Fruit fly (Drosophila melanogaster) whole organism, embryonic: ENCODE measurements around the gene bab1.

Experiments
- ATbp ChIP-seq: fragments of 200-800 bp; sonication (Bioruptor generic); optimal IDR thresholded peaks from 2 replicates; lab custom pipeline; 2017; ENCODE audit warnings: missing biosample characterization, mild to moderate bottlenecking, missing genetic modification characterization, missing genetic modification reagents
- Awh ChIP-seq: fragments of 200-800 bp; sonication (Bioruptor generic); IDR thresholded peaks from 2 replicates; pipeline ENCODE4, ENCODE4 v1.3.6; 2022; ENCODE audit warnings: missing biosample characterization, missing genetic modification characterization
- CG10321 ChIP-seq: fragments of 200-800 bp; sonication (Bioruptor generic); IDR thresholded peaks from 2 replicates; pipeline ENCODE4 v1.3.6; 2022; ENCODE audit warnings: missing biosample characterization, missing genetic modification characterization
- CG10543 ChIP-seq: fragments of 200-800 bp; sonication (Bioruptor generic); optimal IDR thresholded peaks from 3 replicates; lab custom pipeline; 2017; ENCODE audit warnings: missing biosample characterization, mild to moderate bottlenecking, missing genetic modification characterization, moderate library complexity
- CG12769 ChIP-seq: fragments of 200-800 bp; sonication (Bioruptor generic); optimal IDR thresholded peaks from 2 replicates; lab custom pipeline; 2019; ENCODE audit warnings: missing biosample characterization, mild to moderate bottlenecking, missing genetic modification characterization, moderate library complexity
- CG14014 ChIP-seq: fragments of 200-800 bp; sonication (Bioruptor generic); IDR thresholded peaks from 2 replicates; pipeline ENCODE4 v1.3.6; 2022; ENCODE audit warnings: missing biosample characterization, missing genetic modification characterization
- CG16863 ChIP-seq: fragments of 200-800 bp; sonication (Bioruptor generic); optimal IDR thresholded peaks from 3 replicates; lab custom pipeline; 2016; ENCODE audit warnings: missing biosample characterization, missing genetic modification characterization
- CG17385 ChIP-seq: fragments of 200-800 bp; sonication (Bioruptor generic); optimal IDR thresholded peaks from 3 replicates; lab custom pipeline; 2018; ENCODE audit warnings: missing biosample characterization, mild to moderate bottlenecking, missing genetic modification characterization
- CG18599 ChIP-seq: fragments of 200-800 bp; sonication (Bioruptor generic); optimal IDR thresholded peaks from 3 replicates; lab custom pipeline; 2017; ENCODE audit warnings: missing biosample characterization, missing genetic modification characterization, mild to moderate bottlenecking, moderate library complexity, missing genetic modification reagents
- CG2712 ChIP-seq: fragments of 200-800 bp; optimal IDR thresholded peaks from 3 replicates; lab custom pipeline; 2019; ENCODE audit warnings: missing biosample characterization, mild to moderate bottlenecking, missing genetic modification characterization, moderate library complexity
- CG31224 ChIP-seq: fragments of 200-800 bp; sonication (Bioruptor generic); IDR thresholded peaks from 2 replicates; pipeline ENCODE4 v1.3.6; 2022; ENCODE audit warnings: missing biosample characterization, missing genetic modification characterization
- CG3847 ChIP-seq: fragments of 200-800 bp; sonication (Bioruptor generic); IDR thresholded peaks from 2 replicates; pipeline ENCODE4 v1.3.6; 2022; ENCODE audit warnings: missing biosample characterization, missing genetic modification characterization
- CG6254 ChIP-seq: fragments of 200-800 bp; sonication (Bioruptor generic); optimal IDR thresholded peaks from 3 replicates; lab custom pipeline; 2017; ENCODE audit warnings: mild to moderate bottlenecking, missing biosample characterization, missing genetic modification reagents, missing genetic modification characterization
- CG6654 ChIP-seq: fragments of 200-800 bp; sonication (Bioruptor generic); optimal IDR thresholded peaks from 2 replicates; lab custom pipeline; 2017; ENCODE audit warnings: missing biosample characterization, mild to moderate bottlenecking, missing genetic modification characterization
- CG7556 ChIP-seq: fragments of 200-800 bp; sonication (Bioruptor generic); optimal IDR thresholded peaks from 2 replicates; lab custom pipeline; 2017; ENCODE audit warnings: missing biosample characterization, mild to moderate bottlenecking, missing genetic modification characterization
- CG8478 ChIP-seq: fragments of >200 bp; optimal IDR thresholded peaks from 2 replicates; lab custom pipeline; 2018
- Dp ChIP-seq: fragments of 200-800 bp; sonication (Bioruptor generic); optimal IDR thresholded peaks from 2 replicates; lab custom pipeline; 2018; ENCODE audit warnings: missing biosample characterization, mild to moderate bottlenecking, missing genetic modification characterization, moderate library complexity
- E2f1 ChIP-seq: fragments of 200-800 bp; sonication (Bioruptor generic); IDR thresholded peaks from 2 replicates; pipeline ENCODE4 v1.3.6; 2022; ENCODE audit warnings: missing biosample characterization, missing genetic modification characterization
- E2f2 ChIP-seq: fragments of 200-800 bp; sonication (Bioruptor generic); IDR thresholded peaks from 2 replicates; pipeline ENCODE4 v1.3.6; 2022; ENCODE audit warnings: missing biosample characterization, missing genetic modification characterization
- Hr78 ChIP-seq, 2 experiments: fragments of 200-800 bp in 1 of 2; fragments of >200 bp in 1 of 2; sonication (Bioruptor generic) in 1 of 2; optimal IDR thresholded peaks; 2 replicates each; lab custom pipeline; 2017 to 2019; ENCODE audit warnings: missing biosample characterization in 2 of 2, missing genetic modification characterization in 2 of 2, mild to moderate bottlenecking in 1 of 2, moderate library complexity in 1 of 2
- Jarid2 ChIP-seq: fragments of 200-800 bp; sonication (Bioruptor generic); optimal IDR thresholded peaks from 3 replicates; lab custom pipeline; 2017; ENCODE audit warnings: mild to moderate bottlenecking, missing biosample characterization, missing genetic modification reagents, missing genetic modification characterization
- Meics ChIP-seq: fragments of 200-800 bp; sonication (Bioruptor generic); optimal IDR thresholded peaks from 2 replicates; lab custom pipeline; 2017; ENCODE audit warnings: missing biosample characterization, mild to moderate bottlenecking, missing genetic modification characterization
- Mrtf ChIP-seq: fragments of 200-800 bp; sonication (Bioruptor generic); IDR thresholded peaks from 3 replicates; pipeline ENCODE4 v1.3.6; 2022; ENCODE audit warnings: missing biosample characterization, missing genetic modification characterization
- Myb ChIP-seq: fragments of 200-800 bp; sonication (Bioruptor generic); optimal IDR thresholded peaks from 2 replicates; lab custom pipeline; 2016; ENCODE audit warnings: missing biosample characterization, missing genetic modification characterization
- Oli ChIP-seq: fragments of 200-800 bp; sonication (Bioruptor generic); optimal IDR thresholded peaks from 2 replicates; lab custom pipeline; 2018; ENCODE audit warnings: missing biosample characterization, mild to moderate bottlenecking, missing genetic modification characterization, moderate library complexity
- PHDP ChIP-seq: fragments of 200-800 bp; sonication (Bioruptor generic); optimal IDR thresholded peaks from 3 replicates; lab custom pipeline; 2018; ENCODE audit warnings: missing biosample characterization, mild to moderate bottlenecking, missing genetic modification characterization, moderate library complexity
- Pdp1 ChIP-seq, 2 experiments: fragments of 200-800 bp; sonication (Bioruptor generic); optimal IDR thresholded peaks; 3 replicates each; lab custom pipeline; 2016; ENCODE audit warnings: missing biosample characterization in 2 of 2, missing genetic modification characterization in 2 of 2, mild to moderate bottlenecking in 1 of 2, moderate library complexity in 1 of 2
- Sox100B ChIP-seq: fragments of 200-800 bp; sonication (Bioruptor generic); optimal IDR thresholded peaks from 3 replicates; lab custom pipeline; 2018; ENCODE audit warnings: missing biosample characterization, mild to moderate bottlenecking, missing genetic modification characterization
- Trl ChIP-seq, 3 experiments: fragments of >200 bp in 2 of 3; fragments of 200-800 bp in 1 of 3; sonication (Bioruptor generic) in 1 of 3; optimal IDR thresholded peaks; 2 replicates in 1 of 3; 3 replicates in 2 of 3; lab custom pipeline; 2016 to 2017; ENCODE audit warnings: missing biosample characterization in 1 of 3, missing genetic modification characterization in 1 of 3
- Xrp1 ChIP-seq: fragments of 200-800 bp; sonication (Bioruptor generic); IDR thresholded peaks from 2 replicates; pipeline ENCODE4 v1.3.6; 2022; ENCODE audit warnings: missing biosample characterization, missing genetic modification characterization
- crol ChIP-seq: fragments of 200-800 bp; sonication (Bioruptor generic); IDR thresholded peaks from 2 replicates; pipeline ENCODE4 v1.3.6; 2022; ENCODE audit warnings: missing biosample characterization, missing genetic modification characterization
- eve ChIP-seq, 2 experiments: fragments of >200 bp; optimal IDR thresholded peaks; 2 replicates each; lab custom pipeline; 2017; ENCODE audit warnings: missing biosample characterization in 2 of 2, missing genetic modification characterization in 2 of 2
- grau ChIP-seq: fragments of 200-800 bp; optimal IDR thresholded peaks from 3 replicates; lab custom pipeline; 2019; ENCODE audit warnings: missing biosample characterization, mild to moderate bottlenecking, missing genetic modification characterization, moderate library complexity
- her ChIP-seq: fragments of 200-800 bp; sonication (Bioruptor generic); optimal IDR thresholded peaks from 2 replicates; lab custom pipeline; 2016; ENCODE audit warnings: missing biosample characterization, missing genetic modification characterization
- lmd ChIP-seq: fragments of 200-800 bp; sonication (Bioruptor generic); IDR thresholded peaks from 2 replicates; pipeline ENCODE4 v1.3.6; 2022; ENCODE audit warnings: missing biosample characterization, missing genetic modification characterization
- luna ChIP-seq: fragments of 200-800 bp; sonication (Bioruptor generic); optimal IDR thresholded peaks from 2 replicates; lab custom pipeline; 2016; ENCODE audit warnings: missing biosample characterization, missing genetic modification characterization
- pum ChIP-seq: fragments of 200-800 bp; sonication (Bioruptor generic); optimal IDR thresholded peaks from 2 replicates; lab custom pipeline; 2016; ENCODE audit warnings: missing biosample characterization, missing genetic modification characterization
- pzg ChIP-seq: fragments of 200-800 bp; sonication (Bioruptor generic); optimal IDR thresholded peaks from 3 replicates; lab custom pipeline; 2018; ENCODE audit warnings: missing biosample characterization, mild to moderate bottlenecking, missing genetic modification characterization, moderate library complexity
- sc ChIP-seq, 3 experiments: fragments of >200 bp in 2 of 3; fragments of 200-800 bp in 1 of 3; sonication (Bioruptor generic) in 1 of 3; optimal IDR thresholded peaks; 2 replicates in 2 of 3; 3 replicates in 1 of 3; lab custom pipeline; 2017; ENCODE audit warnings: mild to moderate bottlenecking in 1 of 3, missing biosample characterization in 1 of 3, missing genetic modification characterization in 1 of 3, missing genetic modification reagents in 1 of 3
- scrt ChIP-seq: fragments of 200-800 bp; sonication (Bioruptor generic); optimal IDR thresholded peaks from 2 replicates; lab custom pipeline; 2018; ENCODE audit warnings: missing biosample characterization, mild to moderate bottlenecking, missing genetic modification characterization, moderate library complexity
- sd ChIP-seq: fragments of 200-800 bp; sonication (Bioruptor generic); optimal IDR thresholded peaks from 3 replicates; lab custom pipeline; 2018; ENCODE audit warnings: missing biosample characterization, mild to moderate bottlenecking, missing genetic modification characterization, moderate library complexity
- sens ChIP-seq: fragments of 200-800 bp; sonication (Bioruptor generic); peaks from one replicate; lab custom pipeline; 2016; ENCODE audit warnings: missing biosample characterization, missing genetic modification characterization
- slbo ChIP-seq: fragments of 200-800 bp; sonication (Bioruptor generic); IDR thresholded peaks from 2 replicates; pipeline ENCODE4 v1.3.6; 2022; ENCODE audit warnings: missing biosample characterization, missing genetic modification characterization
- sr ChIP-seq: fragments of 200-800 bp; sonication (Bioruptor generic); IDR thresholded peaks from 3 replicates; pipeline ENCODE4 v1.3.6; 2022; ENCODE audit warnings: missing biosample characterization, missing genetic modification characterization
- vvl ChIP-seq: fragments of 200-800 bp; sonication (Bioruptor generic); IDR thresholded peaks from 2 replicates; pipeline ENCODE4 v1.3.6; 2022; ENCODE audit warnings: missing biosample characterization, missing genetic modification characterization
- z ChIP-seq: fragments of 200-800 bp; sonication (Bioruptor generic); IDR thresholded peaks from 3 replicates; pipeline ENCODE4 v1.3.6; 2022; ENCODE audit warnings: missing biosample characterization, missing genetic modification characterization
- zen2 ChIP-seq: fragments of 200-800 bp; sonication (Bioruptor generic); IDR thresholded peaks from 3 replicates; pipeline ENCODE4 v1.3.6; 2022; ENCODE audit warnings: missing biosample characterization, missing genetic modification characterization; ENCODE audit not compliant: partially characterized antibody

The bab1 gene

DNA sequence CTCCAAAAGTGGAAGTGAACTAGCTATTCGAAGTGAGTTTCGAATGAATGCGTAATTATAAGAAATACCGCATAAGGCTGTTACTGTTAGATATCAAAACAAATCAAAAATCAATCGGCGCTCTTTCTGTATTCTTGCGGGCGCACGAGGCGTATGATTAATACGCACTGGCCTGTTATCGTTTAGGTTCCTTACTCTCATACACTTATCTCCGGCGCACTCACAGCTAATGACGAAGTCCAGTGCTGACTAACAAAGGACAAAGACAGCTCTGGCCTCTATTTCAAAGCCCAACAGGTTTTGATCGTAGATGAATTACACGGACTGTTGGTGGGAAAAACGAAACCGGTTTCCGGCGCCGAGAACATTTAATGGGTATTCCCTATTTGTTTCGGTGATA, 95.0 kb downstream of the bab1 start (continued):
- TF ChIP-seq CG2712 (tag; lab: Kevin White, UChicago) (no peak), CG10321 (GFP tag; lab: Robert Waterston, UW) (no peak), CG6254 (no peak), lmd (GFP tag; lab: Robert Waterston, UW) (no peak)

DNA sequence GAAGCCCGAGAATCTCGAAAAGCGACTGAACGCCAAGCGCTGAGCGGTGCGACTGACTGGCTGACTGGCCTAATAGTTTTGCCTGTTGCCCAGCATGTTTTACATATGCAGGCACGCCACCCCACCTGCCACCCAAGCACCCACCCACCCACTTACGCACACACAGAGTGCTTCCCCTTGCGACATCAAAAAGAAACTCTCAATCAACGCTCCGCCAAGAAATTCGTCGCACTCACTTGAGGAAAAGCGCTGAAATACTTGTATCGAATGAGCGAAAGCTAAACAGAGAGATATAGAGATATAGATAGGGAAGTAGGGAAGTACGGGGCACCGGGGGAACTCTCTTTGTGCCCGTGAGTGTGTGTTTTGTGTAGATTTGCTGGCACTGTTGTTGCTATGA, 100.3 kb downstream of the bab1 start:
- TF ChIP-seq CG3847 (0 out of 2 replicates have a peak, but pooled peaks have one; percentile 9), vvl (GFP tag; lab: Robert Waterston, UW) (0 out of 2 replicates have a peak, but pooled peaks have one; percentile 15), Jarid2 (GFP tag; lab: Kevin White, UChicago) (no peak), CG10543 (peak; percentile 44), CG31224 (GFP tag; lab: Robert Waterston, UW) (no peak), crol (peak; percentile 57), Hr78 (GFP tag; optimal IDR thresholded peaks at IDR 0.05; lab: Kevin White, UChicago) (no peak), z (peak; percentile 80), sd (tag; lab: Kevin White, UChicago) (peak; percentile 39), Trl (optimal IDR thresholded peaks at IDR 0.05; lab: Kevin White, UChicago) (peak in 1 of 2 experiments; percentile 45), Trl (GFP tag; optimal IDR thresholded peaks at IDR 0.05; lab: Kevin White, UChicago) (no peak), sens (GFP tag; lab: Kevin White, UChicago) (peak; percentile 7), grau (no peak), sr (GFP tag; lab: Robert Waterston, UW) (peak; percentile 51; the same call in 2 of the 3 replicates), zen2 (0 out of 3 replicates have a peak, but pooled peaks have one; percentile 31), CG18599 (peak; percentile 5), Mrtf (GFP tag; lab: Robert Waterston, UW) (0 out of 3 replicates have a peak, but pooled peaks have one; percentile 41), CG12769 (tag; lab: Kevin White, UChicago) (peak; percentile 97), slbo (0 out of 2 replicates have a peak, but pooled peaks have one; percentile 9), CG14014 (GFP tag; lab: Robert Waterston, UW) (no peak)

DNA sequence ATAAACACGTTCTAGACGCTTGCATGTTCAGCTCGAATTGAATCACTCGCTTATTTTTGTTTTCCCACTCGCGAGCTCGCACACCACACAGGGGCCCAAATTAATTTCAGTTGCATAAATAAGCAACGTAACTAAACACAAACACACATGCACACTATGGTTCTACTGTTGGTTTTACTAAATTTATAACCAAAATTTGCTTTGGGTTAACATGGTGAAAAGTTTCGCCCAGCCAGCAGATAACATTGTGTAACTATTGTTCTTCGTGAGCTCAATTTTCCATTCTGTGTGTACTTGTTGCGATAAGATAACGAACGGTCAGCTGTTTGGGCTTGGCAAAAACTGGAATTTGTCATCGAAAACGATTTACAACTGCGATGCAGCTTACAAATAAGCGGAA, 100.9 kb downstream of the bab1 start:
- peak; percentile 28 for TF ChIP-seq ATbp (GFP tag; lab: Kevin White, UChicago)
- no peak for TF ChIP-seq CG8478 (lab: Kevin White, UChicago)
- no peak for TF ChIP-seq scrt (GFP tag; lab: Kevin White, UChicago)
- TF ChIP-seq Meics (GFP tag; lab: Kevin White, UChicago) = no peak
- peak; percentile 32 for TF ChIP-seq PHDP
- TF ChIP-seq eve (GFP tag; optimal IDR thresholded peaks at IDR 0.05; lab: Kevin White, UChicago) = peak in 1 of 2 experiments; percentile 29
- no peak for TF ChIP-seq sc (optimal IDR thresholded peaks at IDR 0.05; lab: Kevin White, UChicago)
- TF ChIP-seq sc (GFP tag; optimal IDR thresholded peaks at IDR 0.05; lab: Kevin White, UChicago) = peak; percentile 10
- TF ChIP-seq Pdp1 (GFP tag; optimal IDR thresholded peaks at IDR 0.05; lab: Kevin White, UChicago) = peak in 1 of 2 experiments; percentile 89
- no peak for TF ChIP-seq Awh
- TF ChIP-seq Sox100B = no peak
- TF ChIP-seq her (GFP tag; lab: Kevin White, UChicago) = no peak
- TF ChIP-seq, all 482 proteins: peak for 5

DNA sequence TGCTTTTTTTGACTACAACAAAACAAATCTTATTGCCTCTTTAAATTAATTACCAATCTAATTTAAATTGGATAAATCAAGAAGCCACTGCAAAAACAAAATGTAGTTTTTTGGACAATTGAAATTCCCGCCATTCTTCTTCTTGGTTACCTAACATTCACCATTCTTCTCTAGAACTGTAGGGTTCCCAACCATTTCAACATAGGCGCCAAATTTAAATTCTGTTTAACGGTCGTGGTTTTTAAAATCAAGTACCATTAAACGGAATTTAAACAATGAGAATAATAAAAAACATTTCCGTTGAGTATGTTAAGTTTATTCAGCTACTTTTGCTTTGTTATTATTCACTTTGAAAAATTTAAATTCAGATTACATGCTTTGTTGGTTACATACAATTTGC, 105.2 kb downstream of the bab1 start:
- TF ChIP-seq CG6654 (GFP tag; lab: Kevin White, UChicago) (no peak), pum (GFP tag; lab: Kevin White, UChicago) (no peak), CG17385 (GFP tag; lab: Kevin White, UChicago) (peak; percentile 83), CG7556 (GFP tag; lab: Kevin White, UChicago) (no peak), her (GFP tag; lab: Kevin White, UChicago) (no peak), E2f2 (GFP tag; lab: Robert Waterston, UW) (peak; percentile 95), Xrp1 (GFP tag; lab: Robert Waterston, UW) (no peak), sc (optimal IDR thresholded peaks at IDR 0.05; lab: Kevin White, UChicago) (no peak), sc (GFP tag; optimal IDR thresholded peaks at IDR 0.05; lab: Kevin White, UChicago) (no peak), Oli (no peak), Myb (peak; percentile 58), Dp (peak; percentile 90), E2f1 (GFP tag; lab: Robert Waterston, UW) (no peak), pzg (GFP tag; lab: Kevin White, UChicago) (peak; percentile 39), luna (GFP tag; lab: Kevin White, UChicago) (no peak), CG16863 (GFP tag; lab: Kevin White, UChicago) (no peak)
